Comparison of ENCODE assay signal across 4 worm cellular contexts in the genomic region with DNA sequence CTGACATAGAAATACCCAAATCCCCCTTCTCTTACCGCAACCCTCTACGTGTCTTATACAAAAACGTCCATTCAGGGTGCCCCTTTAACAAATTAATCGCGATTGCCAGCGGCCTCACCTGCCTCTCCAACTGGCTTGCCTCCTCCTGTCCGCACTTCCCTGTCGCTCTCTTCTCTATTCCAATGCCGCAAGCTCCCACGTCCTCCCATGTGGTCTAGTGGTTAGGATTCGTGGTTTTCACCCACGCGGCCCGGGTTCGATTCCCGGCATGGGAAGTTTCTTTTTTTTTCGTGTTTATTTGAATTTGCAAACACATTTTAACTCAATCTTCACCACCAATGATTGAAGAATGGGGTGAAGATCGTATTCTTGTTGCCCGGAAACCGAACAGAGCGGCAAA.
TF ChIP-seq lines count a peak whose summit lies in the region.

No protein-coding gene starts in this region.

TF ChIP-seq in whole organism, L2 larva, 48 proteins besides CTCF, POLR2A, EP300 and RAD21:
- TF ChIP-seq mdl-1 (tag; optimal IDR thresholded peaks at IDR 0.05; lab: Kevin White, UChicago) (peak in 1 of 2 experiments; percentile 17), nhr-237 (tag; optimal IDR thresholded peaks at IDR 0.05; lab: Kevin White, UChicago) (no peak), F13H6.1 (tag; optimal IDR thresholded peaks at IDR 0.05; lab: Kevin White, UChicago) (peak; percentile 31), sem-4 (tag; optimal IDR thresholded peaks at IDR 0.05; lab: Kevin White, UChicago) (no peak), sma-3 (GFP tag; optimal IDR thresholded peaks at IDR 0.05; lab: Kevin White, UChicago) (peak; percentile 65), ceh-16 (tag; optimal IDR thresholded peaks at IDR 0.05; lab: Kevin White, UChicago) (peak; percentile 7), C34F6.9 (tag; optimal IDR thresholded peaks at IDR 0.05; lab: Kevin White, UChicago) (peak; percentile 14), nhr-25 (tag; optimal IDR thresholded peaks at IDR 0.05; lab: Kevin White, UChicago) (peak; percentile 10), lsy-2 (tag; optimal IDR thresholded peaks at IDR 0.05; lab: Kevin White, UChicago) (peak in 1 of 2 experiments; percentile 62), unc-55 (GFP tag; optimal IDR thresholded peaks at IDR 0.05; lab: Kevin White, UChicago) (peak; percentile 54), nhr-21 (tag; optimal IDR thresholded peaks at IDR 0.05; lab: Kevin White, UChicago) (peak; percentile 35), lin-11 (tag; optimal IDR thresholded peaks at IDR 0.05; lab: Kevin White, UChicago) (peak; percentile 56), gmeb-1 (tag; optimal IDR thresholded peaks at IDR 0.05; lab: Kevin White, UChicago) (peak; percentile 50), lin-13 (GFP tag; optimal IDR thresholded peaks at IDR 0.05; lab: Kevin White, UChicago) (peak; percentile 37), peb-1 (tag; optimal IDR thresholded peaks at IDR 0.05; lab: Kevin White, UChicago) (no peak), crh-2 (tag; optimal IDR thresholded peaks at IDR 0.05; lab: Kevin White, UChicago) (no peak), nhr-129 (tag; optimal IDR thresholded peaks at IDR 0.05; lab: Kevin White, UChicago) (peak; percentile 72)
TF ChIP-seq in whole organism, L2 larva: peak in this region for 13.

TF ChIP-seq in whole organism, L4 larva, 104 proteins besides CTCF, POLR2A, EP300 and RAD21 (continues in another document):
- TF ChIP-seq fkh-10 (GFP tag; optimal IDR thresholded peaks at IDR 0.05; lab: Kevin White, UChicago) (no peak), daf-12 (tag; optimal IDR thresholded peaks at IDR 0.05; lab: Kevin White, UChicago) (no peak), snpc-1.2 (GFP tag; IDR thresholded peaks at IDR 0.05; lab: Robert Waterston, UW) (peak; percentile 78), egl-27 (tag; optimal IDR thresholded peaks at IDR 0.05; lab: Kevin White, UChicago) (no peak), D1046.2 (GFP tag; IDR thresholded peaks at IDR 0.05; lab: Robert Waterston, UW) (no peak), lin-13 (GFP tag; optimal IDR thresholded peaks at IDR 0.05; lab: Kevin White, UChicago) (peak; percentile 28), lin-1 (GFP tag; IDR thresholded peaks at IDR 0.05; lab: Robert Waterston, UW) (peak; percentile 57; the same call in 1 of the 2 replicates), ceh-62 (tag; optimal IDR thresholded peaks at IDR 0.05; lab: Kevin White, UChicago) (no peak), hmg-1.1 (GFP tag; IDR thresholded peaks at IDR 0.05; lab: Robert Waterston, UW) (peak; percentile 84), ceh-44 (GFP tag; IDR thresholded peaks at IDR 0.05; lab: Robert Waterston, UW) (0 out of 2 replicates have a peak, but pooled peaks have one; percentile 48), R02D3.7 (tag; optimal IDR thresholded peaks at IDR 0.05; lab: Kevin White, UChicago) (no peak), F26F4.8 (GFP tag; conservative IDR thresholded peaks at IDR 0.05; lab: Robert Waterston, UW) (no peak), tra-1 (GFP tag; IDR thresholded peaks at IDR 0.05; lab: Robert Waterston, UW) (0 out of 2 replicates have a peak, but pooled peaks have one; percentile 55), nhr-76 (tag; optimal IDR thresholded peaks at IDR 0.05; lab: Kevin White, UChicago) (no peak), saeg-2 (GFP tag; IDR thresholded peaks at IDR 0.05; lab: Robert Waterston, UW) (0 out of 2 replicates have a peak, but pooled peaks have one; percentile 43), nhr-77 (tag; optimal IDR thresholded peaks at IDR 0.05; lab: Kevin White, UChicago) (no peak), lsy-2 (tag; optimal IDR thresholded peaks at IDR 0.05; lab: Kevin White, UChicago) (peak in 1 of 2 experiments; percentile 39), egl-43 (GFP tag; IDR thresholded peaks at IDR 0.05; lab: Robert Waterston, UW) (peak; percentile 86), lin-38 (GFP tag; IDR thresholded peaks at IDR 0.05; lab: Robert Waterston, UW) (no peak), zag-1 (tag; optimal IDR thresholded peaks at IDR 0.05; lab: Kevin White, UChicago) (no peak), ceh-28 (tag; optimal IDR thresholded peaks at IDR 0.05; lab: Kevin White, UChicago) (no peak), lir-3 (tag; optimal IDR thresholded peaks at IDR 0.05; lab: Kevin White, UChicago) (peak; percentile 42), mdt-29 (GFP tag; IDR thresholded peaks at IDR 0.05; lab: Robert Waterston, UW) (peak; percentile 46; the same call in 1 of the 2 replicates)

TF ChIP-seq in whole organism, late embryonic, 69 proteins besides CTCF, POLR2A, EP300 and RAD21 (continues in another document):
- TF ChIP-seq pha-4 (tag; optimal IDR thresholded peaks at IDR 0.05; lab: Kevin White, UChicago) (no peak), C08G9.2 (tag; optimal IDR thresholded peaks at IDR 0.05; lab: Kevin White, UChicago) (peak; percentile 75), ceh-30 (tag; optimal IDR thresholded peaks at IDR 0.05; lab: Kevin White, UChicago) (no peak), elt-2 (tag; optimal IDR thresholded peaks at IDR 0.05; lab: Kevin White, UChicago) (peak; percentile 85), fax-1 (tag; optimal IDR thresholded peaks at IDR 0.05; lab: Kevin White, UChicago) (peak; percentile 64), pqm-1 (tag; optimal IDR thresholded peaks at IDR 0.05; lab: Kevin White, UChicago) (no peak), fkh-6 (tag; optimal IDR thresholded peaks at IDR 0.05; lab: Kevin White, UChicago) (peak; percentile 82), hlh-8 (tag; optimal IDR thresholded peaks at IDR 0.05; lab: Kevin White, UChicago) (peak; percentile 51), ceh-19 (GFP tag; optimal IDR thresholded peaks at IDR 0.05; lab: Kevin White, UChicago) (peak; percentile 67), ref-2 (tag; optimal IDR thresholded peaks at IDR 0.05; lab: Kevin White, UChicago) (peak; percentile 75), dmd-4 (tag; optimal IDR thresholded peaks at IDR 0.05; lab: Kevin White, UChicago; ENCODE audit: borderline replicate concordance) (no peak), dve-1 (tag; optimal IDR thresholded peaks at IDR 0.05; lab: Kevin White, UChicago) (peak; percentile 19), rnt-1 (tag; optimal IDR thresholded peaks at IDR 0.05; lab: Kevin White, UChicago) (peak; percentile 85), sdc-2 (tag; optimal IDR thresholded peaks at IDR 0.05; lab: Kevin White, UChicago) (peak; percentile 97), unc-3 (GFP tag; conservative IDR thresholded peaks at IDR 0.05; lab: Robert Waterston, UW) (peak; percentile 64; the same call in 1 of the 2 replicates), unc-3 (tag; optimal IDR thresholded peaks at IDR 0.05; lab: Kevin White, UChicago) (peak; percentile 60), ztf-16 (tag; optimal IDR thresholded peaks at IDR 0.05; lab: Kevin White, UChicago) (peak; percentile 69), npax-4 (tag; optimal IDR thresholded peaks at IDR 0.05; lab: Kevin White, UChicago) (peak; percentile 30), eyg-1 (tag; optimal IDR thresholded peaks at IDR 0.05; lab: Kevin White, UChicago) (peak; percentile 72), hlh-15 (tag; optimal IDR thresholded peaks at IDR 0.05; lab: Kevin White, UChicago) (peak; percentile 74), ttx-3 (tag; optimal IDR thresholded peaks at IDR 0.05; lab: Kevin White, UChicago) (peak; percentile 82), ceh-6 (GFP tag; optimal IDR thresholded peaks at IDR 0.05; lab: Kevin White, UChicago) (peak; percentile 74), ceh-14 (tag; optimal IDR thresholded peaks at IDR 0.05; lab: Kevin White, UChicago) (peak; percentile 60), unc-86 (tag; optimal IDR thresholded peaks at IDR 0.05; lab: Kevin White, UChicago) (peak; percentile 53), pros-1 (tag; optimal IDR thresholded peaks at IDR 0.05; lab: Kevin White, UChicago) (no peak)

TF ChIP-seq in whole organism, mixed stage, embryonic, 35 proteins besides CTCF, POLR2A, EP300 and RAD21 (continues in another document):
- TF ChIP-seq blmp-1 (tag; optimal IDR thresholded peaks at IDR 0.05; lab: Kevin White, UChicago) = peak; percentile 7
- TF ChIP-seq hlh-1 (tag; optimal IDR thresholded peaks at IDR 0.05; lab: Kevin White, UChicago) = peak; percentile 27
- peak; percentile 44 for TF ChIP-seq lin-32 (GFP tag; optimal IDR thresholded peaks at IDR 0.05; lab: Kevin White, UChicago)
- TF ChIP-seq unc-39 (tag; optimal IDR thresholded peaks at IDR 0.05; lab: Kevin White, UChicago) = peak; percentile 64
- no peak for TF ChIP-seq nhr-12 (tag; optimal IDR thresholded peaks at IDR 0.05; lab: Kevin White, UChicago)
- TF ChIP-seq bed-3 (GFP tag; optimal IDR thresholded peaks at IDR 0.05; lab: Kevin White, UChicago) = peak; percentile 67
- no peak for TF ChIP-seq mab-5 (tag; optimal IDR thresholded peaks at IDR 0.05; lab: Kevin White, UChicago)
- TF ChIP-seq nhr-76 (tag; optimal IDR thresholded peaks at IDR 0.05; lab: Kevin White, UChicago) = no peak
- TF ChIP-seq elt-1 (tag; optimal IDR thresholded peaks at IDR 0.05; lab: Kevin White, UChicago; ENCODE audit: borderline replicate concordance, insufficient read depth) = no peak
- TF ChIP-seq ces-1 (GFP tag; optimal IDR thresholded peaks at IDR 0.05; lab: Kevin White, UChicago) = no peak
- peak; percentile 62 for TF ChIP-seq ham-2 (GFP tag; optimal IDR thresholded peaks at IDR 0.05; lab: Kevin White, UChicago)
- no peak for TF ChIP-seq unc-62 (GFP tag; optimal IDR thresholded peaks at IDR 0.05; lab: Kevin White, UChicago)
- TF ChIP-seq ceh-83 (GFP tag; optimal IDR thresholded peaks at IDR 0.05; lab: Kevin White, UChicago) = peak; percentile 88
- TF ChIP-seq nhr-28 (tag; optimal IDR thresholded peaks at IDR 0.05; lab: Kevin White, UChicago) = no peak
- TF ChIP-seq zip-8 (tag; optimal IDR thresholded peaks at IDR 0.05; lab: Kevin White, UChicago) = no peak
- TF ChIP-seq flh-1 (GFP tag; optimal IDR thresholded peaks at IDR 0.05; lab: Kevin White, UChicago) = peak; percentile 63
- TF ChIP-seq nhr-2 (tag; optimal IDR thresholded peaks at IDR 0.05; lab: Kevin White, UChicago) = no peak
- peak; percentile 82 for TF ChIP-seq cnd-1 (tag; optimal IDR thresholded peaks at IDR 0.05; lab: Kevin White, UChicago)
- peak; percentile 74 for TF ChIP-seq sem-2 (GFP tag; optimal IDR thresholded peaks at IDR 0.05; lab: Kevin White, UChicago)
- TF ChIP-seq mls-2 (tag; optimal IDR thresholded peaks at IDR 0.05; lab: Kevin White, UChicago) = peak; percentile 85
- TF ChIP-seq pha-4 (tag; optimal IDR thresholded peaks at IDR 0.05; lab: Kevin White, UChicago) = no peak
- TF ChIP-seq sptf-1 (tag; optimal IDR thresholded peaks at IDR 0.05; lab: Kevin White, UChicago) = peak; percentile 91
- TF ChIP-seq elt-3 (tag; optimal IDR thresholded peaks at IDR 0.05; lab: Kevin White, UChicago) = no peak
- TF ChIP-seq drap-1 (GFP tag; optimal IDR thresholded peaks at IDR 0.05; lab: Kevin White, UChicago) = peak; percentile 84
- peak; percentile 89 for TF ChIP-seq M03D4.4 (tag; optimal IDR thresholded peaks at IDR 0.05; lab: Kevin White, UChicago)
- TF ChIP-seq lsy-2 (tag; optimal IDR thresholded peaks at IDR 0.05; lab: Kevin White, UChicago) = peak; percentile 33
- peak; percentile 54 for TF ChIP-seq ceh-43 (GFP tag; optimal IDR thresholded peaks at IDR 0.05; lab: Kevin White, UChicago)
- peak; percentile 52 for TF ChIP-seq tbx-8 (GFP tag; optimal IDR thresholded peaks at IDR 0.05; lab: Kevin White, UChicago)
- TF ChIP-seq ceh-39 (tag; optimal IDR thresholded peaks at IDR 0.05; lab: Kevin White, UChicago) = peak; percentile 96
- peak; percentile 60 for TF ChIP-seq mep-1 (tag; optimal IDR thresholded peaks at IDR 0.05; lab: Kevin White, UChicago)
